Worm (Caenorhabditis elegans) whole organism, L4/young adult: ENCODE measurements around the gene ZK185.2.

Source experiments
- W03F9.2 ChIP-seq: fragments of 150-350 bp; optimal IDR thresholded peaks from 2 replicates; lab custom pipeline; 2014; ENCODE audit warnings: missing biosample characterization, missing genetic modification characterization
- dao-5 ChIP-seq: sonication (generic microtip); optimal IDR thresholded peaks from 2 replicates; lab custom pipeline; 2016; ENCODE audit warnings: missing genotype, missing genetic modification characterization, moderate library complexity, missing compliant biosample characterization
- him-1 ChIP-seq: sonication (generic microtip); optimal IDR thresholded peaks from 2 replicates; lab custom pipeline; 2016; ENCODE audit warnings: missing genotype, missing genetic modification reagents, missing genetic modification characterization, missing compliant biosample characterization

DNA sequence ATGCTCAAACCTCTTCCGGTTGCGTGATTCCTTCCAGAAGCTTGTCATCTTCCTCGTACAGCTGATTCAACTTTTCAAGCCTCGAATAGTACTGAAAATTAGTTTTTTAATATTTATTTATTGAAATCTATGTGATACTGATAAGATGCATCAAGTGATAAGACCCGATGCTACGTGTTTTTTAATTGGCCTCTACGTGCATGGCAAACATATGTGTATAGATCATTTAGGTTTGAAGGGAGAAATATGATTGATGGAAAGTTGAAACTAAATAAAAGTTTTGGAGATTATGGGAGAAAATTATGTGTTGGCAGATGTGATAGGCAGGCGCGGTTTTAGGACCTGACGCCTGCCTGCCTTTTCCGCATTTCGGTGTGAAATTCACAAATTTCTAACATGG lies 7.9 kb downstream of the ZK185.2 start:
- TF ChIP-seq W03F9.2 (tag; lab: Kevin White, UChicago) (peak; percentile 5), him-1 (no peak), dao-5 (tag; lab: Kevin White, UChicago) (no peak)
